Fruit fly (Drosophila melanogaster) whole organism, embryonic: Measurements from ENCODE around the gene fok.
A peak's percentile ranks its signal among the peaks of the same experiment; 100 is the strongest.

ENCODE experiments used
- Abd-B ChIP-seq: fragments of 200-800 bp; sonication (Bioruptor generic); optimal IDR thresholded peaks from 2 replicates; lab custom pipeline; 2018; ENCODE audit warnings: missing biosample characterization, mild to moderate bottlenecking, missing genetic modification characterization, moderate library complexity
- Asciz ChIP-seq: fragments of 200-800 bp; sonication (Bioruptor generic); optimal IDR thresholded peaks from 2 replicates; lab custom pipeline; 2017; ENCODE audit warnings: missing biosample characterization, mild to moderate bottlenecking, missing genetic modification characterization, missing genetic modification reagents
- Atf6 ChIP-seq: fragments of 200-800 bp; sonication (Bioruptor generic); IDR thresholded peaks from 2 replicates; pipeline ENCODE4 v1.3.6; 2022; ENCODE audit warnings: missing biosample characterization, missing genetic modification characterization
- Bdp1 ChIP-seq: fragments of 200-800 bp; sonication (Bioruptor generic); optimal IDR thresholded peaks from 3 replicates; lab custom pipeline; 2016; ENCODE audit warnings: missing biosample characterization, missing genetic modification characterization
- Bgb ChIP-seq: fragments of 200-800 bp; sonication (Bioruptor generic); IDR thresholded peaks from 2 replicates; pipeline ENCODE4 v1.3.6; 2022; ENCODE audit warnings: missing biosample characterization, missing genetic modification characterization; ENCODE audit not compliant: partially characterized antibody
- CG10147 ChIP-seq: fragments of 200-800 bp; sonication (Bioruptor generic); optimal IDR thresholded peaks from 2 replicates; lab custom pipeline; 2019; ENCODE audit warnings: missing biosample characterization, mild to moderate bottlenecking, missing genetic modification characterization, moderate library complexity
- CG13894 ChIP-seq: fragments of 200-800 bp; sonication (Bioruptor generic); optimal IDR thresholded peaks from 3 replicates; lab custom pipeline; 2018; ENCODE audit warnings: missing biosample characterization, mild to moderate bottlenecking, missing genetic modification characterization, moderate library complexity
- CG1647 ChIP-seq: fragments of 200-800 bp; sonication (Bioruptor generic); optimal IDR thresholded peaks from 3 replicates; lab custom pipeline; 2016; ENCODE audit warnings: missing biosample characterization, missing genetic modification characterization
- CG17568 ChIP-seq: fragments of 200-800 bp; sonication (Bioruptor generic); optimal IDR thresholded peaks from 2 replicates; lab custom pipeline; 2018; ENCODE audit warnings: missing biosample characterization, mild to moderate bottlenecking, missing genetic modification characterization, moderate library complexity
- CG17829 ChIP-seq: fragments of 200-800 bp; optimal IDR thresholded peaks from 2 replicates; lab custom pipeline; 2019; ENCODE audit warnings: missing biosample characterization, mild to moderate bottlenecking, missing genetic modification characterization, moderate library complexity
- CG18011 ChIP-seq: fragments of 200-800 bp; sonication (Bioruptor generic); optimal IDR thresholded peaks from 2 replicates; lab custom pipeline; 2017; ENCODE audit warnings: missing biosample characterization, missing genetic modification characterization, mild to moderate bottlenecking, moderate library complexity, missing genotype
- CG2678 ChIP-seq: fragments of 200-800 bp; sonication (Bioruptor generic); optimal IDR thresholded peaks from 3 replicates; lab custom pipeline; 2019; ENCODE audit warnings: missing biosample characterization, mild to moderate bottlenecking, missing genetic modification characterization, moderate library complexity
- CG2889 ChIP-seq: fragments of 200-800 bp; sonication (Bioruptor generic); IDR thresholded peaks from 3 replicates; pipeline ENCODE4 v1.3.6; 2022; ENCODE audit warnings: missing biosample characterization, missing genetic modification characterization
- CG3065 ChIP-seq: fragments of 200-800 bp; sonication (Bioruptor generic); optimal IDR thresholded peaks from 2 replicates; lab custom pipeline; 2016; ENCODE audit warnings: missing biosample characterization, missing genetic modification characterization
- CG32772 ChIP-seq: fragments of 200-800 bp; sonication (Bioruptor generic); IDR thresholded peaks from 2 replicates; pipeline ENCODE4 v1.3.6; 2022; ENCODE audit warnings: missing biosample characterization, missing genetic modification characterization
- CG3726 ChIP-seq: fragments of 200-800 bp; sonication (Bioruptor generic); IDR thresholded peaks from 3 replicates; pipeline ENCODE4, ENCODE4 v1.3.6; 2022; ENCODE audit warnings: missing biosample characterization, missing genetic modification characterization
- CG4617 ChIP-seq: fragments of 200-800 bp; sonication (Bioruptor generic); optimal IDR thresholded peaks from 3 replicates; lab custom pipeline; 2016; ENCODE audit warnings: missing biosample characterization, missing genetic modification characterization, borderline replicate concordance
- CG6765 ChIP-seq: fragments of 200-800 bp; sonication (Bioruptor generic); optimal IDR thresholded peaks from 3 replicates; lab custom pipeline; 2017; ENCODE audit warnings: missing biosample characterization, mild to moderate bottlenecking, missing genetic modification characterization
- CG6813 ChIP-seq: fragments of 200-800 bp; sonication (Bioruptor generic); optimal IDR thresholded peaks from 2 replicates; lab custom pipeline; 2017; ENCODE audit warnings: missing biosample characterization, missing genetic modification characterization, mild to moderate bottlenecking, moderate library complexity, missing genetic modification reagents
- CG8281 ChIP-seq: fragments of 200-800 bp; sonication (Bioruptor generic); optimal IDR thresholded peaks from 2 replicates; lab custom pipeline; 2018; ENCODE audit warnings: missing biosample characterization, mild to moderate bottlenecking, missing genetic modification characterization, moderate library complexity
- CG9876 ChIP-seq: fragments of 200-800 bp; sonication (Bioruptor generic); optimal IDR thresholded peaks from 2 replicates; lab custom pipeline; 2016; ENCODE audit warnings: missing biosample characterization, missing genetic modification characterization
- Doc2 ChIP-seq: fragments of 200-800 bp; sonication (Bioruptor generic); IDR thresholded peaks from 2 replicates; pipeline ENCODE4 v1.3.6; 2022; ENCODE audit warnings: missing biosample characterization, missing genetic modification characterization
- Elba2 ChIP-seq: fragments of 200-800 bp; sonication (Bioruptor generic); optimal IDR thresholded peaks from 3 replicates; lab custom pipeline; 2016; ENCODE audit warnings: missing biosample characterization, missing genetic modification characterization
- Gug ChIP-seq: fragments of 200-800 bp; sonication (Bioruptor generic); IDR thresholded peaks from 4 replicates; pipeline ENCODE4 v1.3.6; 2022; ENCODE audit warnings: missing biosample characterization, missing genetic modification characterization
- H15 ChIP-seq: fragments of 200-800 bp; sonication (Bioruptor generic); IDR thresholded peaks from 3 replicates; pipeline ENCODE4 v1.3.6; 2022; ENCODE audit warnings: missing biosample characterization, missing genetic modification characterization
- Hey ChIP-seq: fragments of 200-800 bp; sonication (Bioruptor generic); optimal IDR thresholded peaks from 3 replicates; lab custom pipeline; 2018; ENCODE audit warnings: missing biosample characterization, mild to moderate bottlenecking, missing genetic modification characterization
- HmgD ChIP-seq: fragments of 200-800 bp; sonication (Bioruptor generic); optimal IDR thresholded peaks from 3 replicates; lab custom pipeline; 2016; ENCODE audit warnings: missing biosample characterization, missing genetic modification characterization
- Hmx ChIP-seq: fragments of 200-800 bp; sonication (Bioruptor generic); optimal IDR thresholded peaks from 2 replicates; lab custom pipeline; 2016; ENCODE audit warnings: missing biosample characterization, missing genetic modification characterization
- Mrtf ChIP-seq: fragments of 200-800 bp; sonication (Bioruptor generic); IDR thresholded peaks from 3 replicates; pipeline ENCODE4 v1.3.6; 2022; ENCODE audit warnings: missing biosample characterization, missing genetic modification characterization
- Nf-YA ChIP-seq: fragments of 200-800 bp; sonication (Bioruptor generic); IDR thresholded peaks from 2 replicates; pipeline ENCODE4 v1.3.6; 2022; ENCODE audit warnings: missing biosample characterization, missing genetic modification characterization
- NfI ChIP-seq: fragments of 200-800 bp; sonication (Bioruptor generic); optimal IDR thresholded peaks from 3 replicates; lab custom pipeline; 2018; ENCODE audit warnings: missing biosample characterization, mild to moderate bottlenecking, missing genetic modification characterization, moderate library complexity
- TFAM ChIP-seq: fragments of 200-800 bp; sonication (Bioruptor generic); optimal IDR thresholded peaks from 2 replicates; lab custom pipeline; 2017; ENCODE audit warnings: missing biosample characterization, missing genetic modification characterization, inconsistent platforms
- Trl ChIP-seq, 3 experiments: fragments of >200 bp in 2 of 3; fragments of 200-800 bp in 1 of 3; sonication (Bioruptor generic) in 1 of 3; optimal IDR thresholded peaks; 2 replicates in 1 of 3; 3 replicates in 2 of 3; lab custom pipeline; 2016 to 2017; ENCODE audit warnings: missing biosample characterization in 1 of 3, missing genetic modification characterization in 1 of 3
- aop ChIP-seq: fragments of 200-800 bp; sonication (Bioruptor generic); IDR thresholded peaks from 2 replicates; pipeline ENCODE4 v1.3.6; 2022; ENCODE audit warnings: missing biosample characterization, missing genetic modification characterization
- bbx ChIP-seq: fragments of 200-800 bp; sonication (Bioruptor generic); IDR thresholded peaks from 2 replicates; pipeline ENCODE4 v1.3.6; 2022; ENCODE audit warnings: missing biosample characterization, missing genetic modification characterization; ENCODE audit not compliant: partially characterized antibody
- bcd ChIP-seq: fragments of 200-800 bp; sonication (Bioruptor generic); optimal IDR thresholded peaks from 2 replicates; lab custom pipeline; 2017; ENCODE audit warnings: missing biosample characterization, mild to moderate bottlenecking, missing genetic modification characterization
- bigmax ChIP-seq: fragments of 200-800 bp; sonication (Bioruptor generic); optimal IDR thresholded peaks from 2 replicates; lab custom pipeline; 2018; ENCODE audit warnings: missing biosample characterization, mild to moderate bottlenecking, missing genetic modification characterization
- chm ChIP-seq: fragments of 200-800 bp; sonication (Bioruptor generic); IDR thresholded peaks from 2 replicates; pipeline ENCODE4 v1.3.6; 2022; ENCODE audit warnings: missing biosample characterization, missing genetic modification characterization
- chn ChIP-seq: fragments of 200-800 bp; sonication (Bioruptor generic); optimal IDR thresholded peaks from 2 replicates; lab custom pipeline; 2016; ENCODE audit warnings: missing biosample characterization, missing genetic modification characterization
- ham ChIP-seq: fragments of 200-800 bp; sonication (Bioruptor generic); IDR thresholded peaks from 2 replicates; pipeline ENCODE4 v1.3.6; 2022; ENCODE audit warnings: missing biosample characterization, missing genetic modification characterization
- her ChIP-seq: fragments of 200-800 bp; sonication (Bioruptor generic); optimal IDR thresholded peaks from 2 replicates; lab custom pipeline; 2016; ENCODE audit warnings: missing biosample characterization, missing genetic modification characterization
- jing ChIP-seq: fragments of 200-800 bp; sonication (Bioruptor generic); optimal IDR thresholded peaks from 2 replicates; lab custom pipeline; 2018; ENCODE audit warnings: missing biosample characterization, mild to moderate bottlenecking, missing genetic modification characterization
- lab ChIP-seq: fragments of 200-800 bp; sonication (Bioruptor generic); optimal IDR thresholded peaks from 3 replicates; lab custom pipeline; 2017; ENCODE audit warnings: missing biosample characterization, missing genetic modification characterization, mild to moderate bottlenecking, moderate library complexity, missing genetic modification reagents
- lola ChIP-seq, 3 experiments: fragments of >200 bp in 2 of 3; fragments of 200-800 bp in 1 of 3; sonication (Bioruptor generic) in 1 of 3; optimal IDR thresholded peaks; 2 replicates each; lab custom pipeline; 2017 to 2019; ENCODE audit warnings: missing biosample characterization in 3 of 3, missing genetic modification characterization in 3 of 3, mild to moderate bottlenecking in 1 of 3, moderate library complexity in 1 of 3
- ranshi ChIP-seq: fragments of 200-800 bp; sonication (Bioruptor generic); IDR thresholded peaks from 2 replicates; pipeline ENCODE4 v1.3.6; 2022; ENCODE audit warnings: missing biosample characterization, missing genetic modification characterization
- ro ChIP-seq: fragments of 200-800 bp; sonication (Bioruptor generic); IDR thresholded peaks from 2 replicates; pipeline ENCODE4 v1.3.6; 2022; ENCODE audit warnings: missing biosample characterization, missing genetic modification characterization
- slp2 ChIP-seq: fragments of 200-800 bp; sonication (Bioruptor generic); optimal IDR thresholded peaks from 2 replicates; lab custom pipeline; 2016; ENCODE audit warnings: missing biosample characterization, missing genetic modification characterization
- tll ChIP-seq, 2 experiments: fragments of 200-800 bp in 1 of 2; fragments of >200 bp in 1 of 2; sonication (Bioruptor generic) in 1 of 2; optimal IDR thresholded peaks; 2 replicates each; lab custom pipeline; 2017 to 2019; ENCODE audit warnings: missing biosample characterization in 2 of 2, missing genetic modification characterization in 2 of 2, mild to moderate bottlenecking in 1 of 2, moderate library complexity in 1 of 2
- zf30C ChIP-seq: fragments of 200-800 bp; sonication (Bioruptor generic); optimal IDR thresholded peaks from 3 replicates; lab custom pipeline; 2018; ENCODE audit warnings: missing biosample characterization, mild to moderate bottlenecking, missing genetic modification characterization

The fok gene

dm6 chr2L:20091094-20091679 is 6.3 kb upstream of the fok start, which contains the start of the genes CG10747 and Pyroxd1 (continued):
- peak; percentile 86 for TF ChIP-seq CG3726 (GFP tag; lab: Robert Waterston, UW)
- peak; percentile 89 for TF ChIP-seq H15 (GFP tag; lab: Robert Waterston, UW)
- TF ChIP-seq lab = peak; percentile 97
- peak; percentile 96 for TF ChIP-seq CG17568 (GFP tag; lab: Kevin White, UChicago)
- TF ChIP-seq chn (GFP tag; lab: Kevin White, UChicago) = peak; percentile 96
- TF ChIP-seq aop (GFP tag; lab: Robert Waterston, UW) = peak; percentile 33; the same call in 1 of the 2 replicates
- TF ChIP-seq CG17829 (tag; lab: Kevin White, UChicago) = peak; percentile 95
- TF ChIP-seq TFAM = peak; percentile 56
- TF ChIP-seq Gug (GFP tag; lab: Robert Waterston, UW) = peak; percentile 97
- TF ChIP-seq CG6765 (GFP tag; lab: Kevin White, UChicago) = peak; percentile 91
- peak; percentile 81 for TF ChIP-seq Elba2 (GFP tag; lab: Kevin White, UChicago)
- peak; percentile 92 for TF ChIP-seq Asciz (GFP tag; lab: Kevin White, UChicago)
- no peak for TF ChIP-seq Trl (optimal IDR thresholded peaks at IDR 0.05; lab: Kevin White, UChicago)
- peak; percentile 95 for TF ChIP-seq Trl (GFP tag; optimal IDR thresholded peaks at IDR 0.05; lab: Kevin White, UChicago)
- TF ChIP-seq ham (GFP tag; lab: Robert Waterston, UW) = peak; percentile 87
- peak; percentile 96 for TF ChIP-seq bcd (GFP tag; lab: Kevin White, UChicago)
- peak; percentile 98 for TF ChIP-seq CG2678
- peak; percentile 20 to 71 for TF ChIP-seq tll (GFP tag; optimal IDR thresholded peaks at IDR 0.05; lab: Kevin White, UChicago)
- peak in 1 of 3 experiments; percentile 95 for TF ChIP-seq lola (GFP tag; optimal IDR thresholded peaks at IDR 0.05; lab: Kevin White, UChicago)
- TF ChIP-seq CG8281 = peak; percentile 87
- TF ChIP-seq HmgD (GFP tag; lab: Kevin White, UChicago) = peak; percentile 89
- peak; percentile 24 for TF ChIP-seq zf30C (GFP tag; lab: Kevin White, UChicago)
- peak; percentile 97 for TF ChIP-seq NfI (GFP tag; lab: Kevin White, UChicago)
- peak; percentile 11; the same call in 1 of the 2 replicates for TF ChIP-seq Bgb (GFP tag; lab: Robert Waterston, UW)
- TF ChIP-seq Mrtf = peak; percentile 95
- TF ChIP-seq CG4617 = peak; percentile 94
- TF ChIP-seq Hmx (GFP tag; lab: Kevin White, UChicago) = peak; percentile 94
- TF ChIP-seq CG18011 (GFP tag; lab: Kevin White, UChicago) = peak; percentile 89
- TF ChIP-seq CG6813 (GFP tag; lab: Kevin White, UChicago) = peak; percentile 91
- TF ChIP-seq CG1647 (GFP tag; lab: Kevin White, UChicago) = peak; percentile 93
- peak; percentile 98 for TF ChIP-seq Abd-B (GFP tag; lab: Kevin White, UChicago)
- peak; percentile 88 for TF ChIP-seq Bdp1
- TF ChIP-seq CG9876 (GFP tag; lab: Kevin White, UChicago) = peak; percentile 88
- TF ChIP-seq Atf6 = peak; percentile 97
- TF ChIP-seq bbx (GFP tag; lab: Robert Waterston, UW) = no peak
- peak; percentile 93 for TF ChIP-seq CG32772
- peak; percentile 91 for TF ChIP-seq Nf-YA (GFP tag; lab: Robert Waterston, UW)
- TF ChIP-seq her (GFP tag; lab: Kevin White, UChicago) = peak; percentile 89
- TF ChIP-seq CG3065 (GFP tag; lab: Kevin White, UChicago) = peak; percentile 87
- TF ChIP-seq bigmax (GFP tag; lab: Kevin White, UChicago) = no peak
- TF ChIP-seq CG2889 = peak; percentile 92
- peak; percentile 97 for TF ChIP-seq CG10147 (GFP tag; lab: Kevin White, UChicago)
- TF ChIP-seq ro = peak; percentile 92
- peak; percentile 95 for TF ChIP-seq CG13894 (tag; lab: Kevin White, UChicago)
- peak; percentile 87 for TF ChIP-seq Hey (tag; lab: Kevin White, UChicago)
- peak; percentile 94 for TF ChIP-seq ranshi (GFP tag; lab: Robert Waterston, UW)
- peak; percentile 92 for TF ChIP-seq chm
- peak; percentile 92 for TF ChIP-seq jing
- TF ChIP-seq slp2 (GFP tag; lab: Kevin White, UChicago) = peak; percentile 89
- TF ChIP-seq Doc2 (GFP tag; lab: Robert Waterston, UW) = peak; percentile 86
